Worm (Caenorhabditis elegans) whole organism, L3 larva: ENCODE data around the gene F42A10.6.

Experiments used
- R02D3.7 ChIP-seq: fragments of 150-350 bp; optimal IDR thresholded peaks from 2 replicates; lab custom pipeline; 2014; ENCODE audit warnings: missing biosample characterization, missing genetic modification characterization
- aly-2 ChIP-seq: fragments of 150-350 bp; optimal IDR thresholded peaks from 2 replicates; lab custom pipeline; 2014; ENCODE audit warnings: missing biosample characterization, missing genetic modification characterization
- ama-1 ChIP-seq: fragments of 150-350 bp; optimal IDR thresholded peaks from 2 replicates; lab custom pipeline; 2018
- ceh-16 ChIP-seq: sonication (generic microtip); optimal IDR thresholded peaks from 2 replicates; lab custom pipeline; 2017; ENCODE audit warnings: missing biosample characterization, missing genetic modification characterization
- ceh-28 ChIP-seq: fragments of 150-350 bp; optimal IDR thresholded peaks from 2 replicates; lab custom pipeline; 2014; ENCODE audit warnings: missing biosample characterization, missing genetic modification reagents, missing genetic modification characterization
- ceh-82 ChIP-seq: fragments of 150-350 bp; optimal IDR thresholded peaks from 2 replicates; lab custom pipeline; 2014; ENCODE audit warnings: missing biosample characterization, missing genetic modification characterization
- daf-12 ChIP-seq: fragments of 150-350 bp; optimal IDR thresholded peaks from 2 replicates; lab custom pipeline; 2014; ENCODE audit warnings: missing biosample characterization, missing genetic modification reagents, missing genetic modification characterization
- egl-5 ChIP-seq: fragments of 150-350 bp; optimal IDR thresholded peaks from 2 replicates; lab custom pipeline; 2017; ENCODE audit warnings: missing biosample characterization, missing genetic modification reagents, missing genetic modification characterization, inconsistent platforms
- elt-1 ChIP-seq: fragments of 150-350 bp; optimal IDR thresholded peaks from 2 replicates; lab custom pipeline; 2014; ENCODE audit warnings: missing biosample characterization, missing genetic modification characterization
- elt-2 ChIP-seq: sonication (generic microtip); optimal IDR thresholded peaks from 2 replicates; lab custom pipeline; 2016; ENCODE audit warnings: missing genetic modification reagents, mild to moderate bottlenecking, missing genetic modification characterization, missing compliant biosample characterization
- elt-3 ChIP-seq, 3 experiments: fragments of 150-350 bp in 1 of 3; sonication (generic microtip) in 2 of 3; optimal IDR thresholded peaks; 2 replicates in 2 of 3; 4 replicates in 1 of 3; lab custom pipeline; 2014 to 2017; ENCODE audit warnings: missing biosample characterization in 3 of 3, missing genetic modification characterization in 3 of 3
- eor-1 ChIP-seq, 2 experiments: fragments of 150-350 bp; optimal IDR thresholded peaks; 2 replicates each; lab custom pipeline; 2014 to 2018; ENCODE audit warnings: missing biosample characterization in 2 of 2, missing genetic modification characterization in 2 of 2
- fkh-10 ChIP-seq: sonication (generic microtip); optimal IDR thresholded peaks from 2 replicates; lab custom pipeline; 2017; ENCODE audit warnings: missing biosample characterization, missing genetic modification reagents, missing genetic modification characterization
- fos-1 ChIP-seq: fragments of 150-350 bp; optimal IDR thresholded peaks from 2 replicates; lab custom pipeline; 2014; ENCODE audit warnings: missing biosample characterization, missing genetic modification characterization
- jun-1 ChIP-seq: fragments of 150-350 bp; optimal IDR thresholded peaks from 2 replicates; lab custom pipeline; 2014; ENCODE audit warnings: missing biosample characterization, missing genetic modification reagents, missing genetic modification characterization
- lin-15B ChIP-seq: fragments of 150-350 bp; optimal IDR thresholded peaks from 2 replicates; lab custom pipeline; 2014; ENCODE audit warnings: missing biosample characterization, missing genetic modification characterization
- mdl-1 ChIP-seq: fragments of 150-350 bp; optimal IDR thresholded peaks from 2 replicates; lab custom pipeline; 2014; ENCODE audit warnings: missing biosample characterization, missing genetic modification characterization
- mml-1 ChIP-seq: fragments of 150-350 bp; sonication (generic microtip); optimal IDR thresholded peaks from 3 replicates; lab custom pipeline; 2014; ENCODE audit warnings: missing biosample characterization, missing genetic modification characterization
- nfya-1 ChIP-seq: sonication (generic microtip); optimal IDR thresholded peaks from 2 replicates; lab custom pipeline; 2017; ENCODE audit warnings: missing genetic modification characterization, mild to moderate bottlenecking, missing compliant biosample characterization, antibody characterized with exemption, moderate library complexity; ENCODE audit not compliant: insufficient read depth
- nhr-11 ChIP-seq: fragments of 150-350 bp; optimal IDR thresholded peaks from 2 replicates; lab custom pipeline; 2014; ENCODE audit warnings: missing biosample characterization, missing genetic modification characterization
- nhr-23 ChIP-seq: fragments of 150-350 bp; optimal IDR thresholded peaks from 2 replicates; lab custom pipeline; 2014; ENCODE audit warnings: missing biosample characterization, missing genetic modification reagents, missing genetic modification characterization
- nhr-237 ChIP-seq: fragments of 150-350 bp; optimal IDR thresholded peaks from 2 replicates; lab custom pipeline; 2014; ENCODE audit warnings: missing biosample characterization, missing genetic modification characterization
- nhr-25 ChIP-seq: sonication (generic microtip); optimal IDR thresholded peaks from 2 replicates; lab custom pipeline; 2017; ENCODE audit warnings: missing biosample characterization, missing genetic modification characterization
- nhr-28 ChIP-seq: fragments of 150-350 bp; optimal IDR thresholded peaks from 2 replicates; lab custom pipeline; 2014; ENCODE audit warnings: missing biosample characterization, missing genetic modification characterization
- nhr-43 ChIP-seq: sonication (generic microtip); optimal IDR thresholded peaks from 2 replicates; lab custom pipeline; 2016; ENCODE audit warnings: mild to moderate bottlenecking, missing genetic modification characterization, missing compliant biosample characterization; ENCODE audit not compliant: poor library complexity, severe bottlenecking
- nhr-67 ChIP-seq: fragments of 150-350 bp; optimal IDR thresholded peaks from 2 replicates; lab custom pipeline; 2014; ENCODE audit warnings: missing biosample characterization, missing genetic modification characterization
- nhr-76 ChIP-seq: fragments of 150-350 bp; sonication (generic microtip); optimal IDR thresholded peaks from 5 replicates; lab custom pipeline; 2014; ENCODE audit warnings: missing biosample characterization, missing genetic modification characterization
- pha-4 ChIP-seq: fragments of 150-350 bp; optimal IDR thresholded peaks from 2 replicates; lab custom pipeline; 2014; ENCODE audit warnings: missing biosample characterization, missing genetic modification reagents, missing genetic modification characterization
- pqm-1 ChIP-seq: fragments of 150-350 bp; optimal IDR thresholded peaks from 2 replicates; lab custom pipeline; 2017; ENCODE audit warnings: missing biosample characterization, missing genetic modification characterization, inconsistent platforms
- sea-2 ChIP-seq: fragments of 150-350 bp; sonication (generic microtip); optimal IDR thresholded peaks from 4 replicates; lab custom pipeline; 2014; ENCODE audit warnings: missing biosample characterization, missing genetic modification reagents, missing genetic modification characterization
- snpc-4 ChIP-seq: fragments of 150-350 bp; optimal IDR thresholded peaks from 2 replicates; lab custom pipeline; 2014; ENCODE audit warnings: missing biosample characterization, missing genetic modification characterization
- tbx-2 ChIP-seq: sonication (generic microtip); optimal IDR thresholded peaks from 2 replicates; lab custom pipeline; 2016; ENCODE audit warnings: mild to moderate bottlenecking, missing genetic modification characterization, missing compliant biosample characterization
- zag-1 ChIP-seq: fragments of 150-350 bp; optimal IDR thresholded peaks from 2 replicates; lab custom pipeline; 2014; ENCODE audit warnings: missing biosample characterization, missing genetic modification characterization
- ztf-11 ChIP-seq: fragments of 150-350 bp; optimal IDR thresholded peaks from 2 replicates; lab custom pipeline; 2014; ENCODE audit warnings: missing biosample characterization, missing genetic modification characterization

Gene F42A10.6

DNA sequence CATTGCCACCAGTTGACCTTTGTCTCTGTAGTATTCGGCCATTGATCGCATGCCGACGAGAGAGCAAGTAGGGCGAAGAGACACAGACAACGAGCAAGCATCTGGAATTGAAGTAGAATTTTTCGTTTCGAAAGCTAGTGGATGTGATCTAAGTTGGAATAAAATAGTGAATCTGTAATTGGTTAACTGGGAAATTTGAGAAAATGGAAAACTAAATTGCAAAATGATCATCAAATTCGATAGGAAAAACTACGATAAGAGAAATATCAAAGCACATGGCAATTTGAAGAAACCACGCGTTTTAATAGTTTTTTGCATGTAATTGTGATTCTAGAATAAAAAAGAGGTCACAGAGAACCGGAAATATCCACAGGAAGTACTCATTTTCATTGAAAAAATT lies at the start of gene F42A10.6:
F42A10.6 (minus strand) TSS at position 101 of the 400 bp plus-strand sequence.
- TF ChIP-seq elt-2 (tag; lab: Kevin White, UChicago): peak; percentile 27
- no peak for TF ChIP-seq aly-2 (tag; lab: Kevin White, UChicago)

DNA sequence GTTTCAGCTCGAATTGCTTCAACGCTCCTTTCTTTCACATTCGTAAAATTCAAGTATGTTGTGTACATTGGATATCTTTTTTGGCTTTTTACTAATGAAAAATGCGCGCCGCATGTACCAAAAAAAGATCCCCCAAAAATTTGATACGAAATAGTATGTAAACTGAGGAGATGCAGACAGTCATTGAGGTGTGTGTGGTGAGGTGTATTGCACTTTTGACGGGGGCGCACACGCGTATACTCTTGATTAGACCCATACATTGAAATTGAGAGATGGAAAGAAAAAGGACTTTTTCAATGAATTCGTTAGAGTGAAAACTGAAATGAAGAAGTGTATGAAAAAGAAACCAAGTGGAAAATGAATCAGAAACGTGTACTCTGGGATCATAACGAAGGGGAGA lies 44.7 kb upstream of the F42A10.6 start:
- TF ChIP-seq elt-2 (tag; lab: Kevin White, UChicago) (no peak), egl-5 (no peak), lin-15B (tag; lab: Kevin White, UChicago) (no peak), nhr-43 (tag; lab: Kevin White, UChicago) (no peak), nfya-1 (tag; lab: Kevin White, UChicago) (no peak), R02D3.7 (no peak), daf-12 (tag; lab: Kevin White, UChicago) (no peak), ceh-16 (tag; lab: Kevin White, UChicago) (no peak), pha-4 (no peak), mdl-1 (no peak), jun-1 (tag; lab: Kevin White, UChicago) (no peak), zag-1 (tag; lab: Kevin White, UChicago) (no peak), ama-1 (lab: Kevin White, UChicago) (no peak), aly-2 (tag; lab: Kevin White, UChicago) (no peak), nhr-67 (no peak), tbx-2 (tag; lab: Kevin White, UChicago) (no peak)

DNA sequence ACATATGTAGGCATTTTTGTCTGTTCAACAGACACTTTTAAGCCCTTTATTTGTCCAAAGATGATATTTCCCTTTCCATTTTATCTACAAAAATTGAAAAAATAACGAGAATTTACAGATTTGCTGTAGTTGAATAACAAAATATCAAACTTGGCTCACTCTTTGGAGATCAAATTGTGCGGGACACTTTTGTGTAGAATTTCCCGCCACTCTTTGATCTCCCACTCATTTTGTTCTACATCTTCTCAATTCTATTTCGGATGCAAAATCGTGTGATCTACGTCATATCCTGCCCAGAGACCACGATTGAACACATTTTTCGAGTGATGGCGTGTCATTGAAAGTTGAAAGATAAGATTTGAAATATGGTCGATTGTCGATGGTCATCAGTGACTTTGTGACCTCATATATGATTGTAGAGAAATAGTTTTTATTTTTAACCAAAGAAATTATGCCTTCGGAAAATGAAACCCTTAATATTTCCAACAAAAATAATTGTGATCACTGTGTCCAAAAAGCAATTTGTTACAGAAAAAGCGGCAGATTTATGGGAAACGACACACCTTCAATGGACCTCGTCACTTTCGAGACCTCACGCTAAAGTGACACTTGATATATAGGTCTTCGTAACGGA lies 40.3 kb upstream of the F42A10.6 start, which contains the start of gene hot-4:
hot-4 (plus strand) TSS at position 584 of the 634 bp plus-strand sequence.
- TF ChIP-seq eor-1 (tag; optimal IDR thresholded peaks at IDR 0.05; lab: Kevin White, UChicago) (no peak), nhr-25 (no peak), ztf-11 (tag; lab: Kevin White, UChicago) (no peak), snpc-4 (no peak), ceh-28 (tag; lab: Kevin White, UChicago) (no peak), mml-1 (no peak)
- TF ChIP-seq, all 47 proteins: peak for 0

DNA sequence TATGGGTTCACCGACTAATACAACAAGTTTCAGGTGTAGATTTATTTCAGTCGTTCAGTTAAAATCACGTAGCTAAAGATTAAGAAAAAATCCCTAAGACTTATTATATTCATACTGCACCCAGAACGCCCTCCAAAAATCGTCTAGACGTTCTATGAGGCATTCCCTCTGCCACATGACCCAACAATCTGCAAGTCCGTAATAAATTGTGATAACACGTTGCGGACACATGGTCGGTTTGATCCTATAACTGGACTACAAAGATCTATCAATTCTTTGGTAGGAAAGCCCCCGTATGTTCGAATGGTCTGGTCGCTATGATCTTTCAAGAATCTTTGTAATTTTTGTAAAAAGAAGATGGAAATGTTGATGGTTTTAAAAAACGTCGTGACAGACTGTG lies 39.3 kb upstream of the F42A10.6 start:
- TF ChIP-seq nhr-23 (tag; lab: Kevin White, UChicago) (peak; percentile 36), R02D3.7 (no peak), mdl-1 (peak; percentile 14), nhr-43 (tag; lab: Kevin White, UChicago) (peak; percentile 92), sea-2 (GFP tag; lab: Kevin White, UChicago) (no peak), aly-2 (tag; lab: Kevin White, UChicago) (no peak), lin-15B (tag; lab: Kevin White, UChicago) (no peak), elt-3 (tag; optimal IDR thresholded peaks at IDR 0.05; lab: Kevin White, UChicago) (no peak), pqm-1 (tag; lab: Kevin White, UChicago) (no peak), ama-1 (lab: Kevin White, UChicago) (no peak), fos-1 (tag; lab: Kevin White, UChicago) (no peak), tbx-2 (tag; lab: Kevin White, UChicago) (no peak), fkh-10 (no peak)

DNA sequence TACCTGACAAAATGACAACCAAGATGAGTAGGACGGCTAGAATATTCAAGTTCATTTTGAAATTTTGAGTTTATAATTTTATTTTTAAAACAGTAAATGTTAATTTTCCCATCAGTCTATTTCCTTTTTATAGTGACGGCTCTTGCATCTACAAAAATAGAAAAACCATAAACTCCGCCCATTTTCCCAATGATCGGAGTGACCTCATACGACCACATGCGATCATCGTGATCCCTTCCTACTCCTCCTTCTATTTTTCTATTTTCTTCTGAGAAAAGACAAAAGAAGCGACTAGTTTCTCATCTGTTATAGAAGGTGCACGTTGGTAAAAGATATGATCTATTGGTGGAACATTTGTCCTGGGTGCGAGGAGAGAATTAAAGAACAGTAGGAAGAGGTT lies 38.8 kb upstream of the F42A10.6 start, which contains the start of gene C23G10.11:
C23G10.11 (minus strand) TSS at position 101 of the 400 bp plus-strand sequence.
- TF ChIP-seq pha-4: no peak
- no peak for TF ChIP-seq nhr-25

DNA sequence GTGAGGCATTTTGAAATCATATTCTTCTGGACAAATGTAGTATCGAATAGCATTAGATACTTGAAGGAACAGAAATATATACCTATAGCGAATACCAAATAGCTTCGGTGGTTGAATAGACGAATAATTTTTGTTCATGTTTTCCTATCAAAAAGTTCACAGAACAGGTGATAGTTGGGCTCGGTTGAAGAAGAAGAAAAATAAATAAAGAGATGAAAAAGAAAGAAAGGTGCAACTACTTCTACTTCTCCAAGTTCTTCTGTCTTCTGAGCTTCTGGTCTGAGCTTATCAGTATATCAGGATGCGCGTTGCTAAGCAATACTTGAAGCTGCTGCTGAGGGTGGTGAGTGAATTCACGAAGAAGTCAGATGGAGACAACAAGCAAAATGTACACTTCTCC lies 37.3 kb upstream of the F42A10.6 start, which contains the start of gene C23G10.10:
C23G10.10 (minus strand) TSS at position 101 of the 400 bp plus-strand sequence.
- TF ChIP-seq nhr-11 (tag; lab: Kevin White, UChicago): no peak
- no peak for TF ChIP-seq daf-12 (tag; lab: Kevin White, UChicago)
- no peak for TF ChIP-seq nhr-28 (tag; lab: Kevin White, UChicago)
- no peak for TF ChIP-seq nhr-43 (tag; lab: Kevin White, UChicago)
- TF ChIP-seq ceh-16 (tag; lab: Kevin White, UChicago): no peak
- TF ChIP-seq elt-1 (tag; lab: Kevin White, UChicago): no peak
- no peak for TF ChIP-seq eor-1 (tag; optimal IDR thresholded peaks at IDR 0.05; lab: Kevin White, UChicago)
- no peak for TF ChIP-seq fos-1 (tag; lab: Kevin White, UChicago)
- no peak for TF ChIP-seq ceh-28 (tag; lab: Kevin White, UChicago)
- TF ChIP-seq nhr-237 (tag; lab: Kevin White, UChicago): no peak
- no peak for TF ChIP-seq ceh-82
- no peak for TF ChIP-seq nhr-76 (tag; lab: Kevin White, UChicago)
- TF ChIP-seq R02D3.7: no peak
- TF ChIP-seq aly-2 (tag; lab: Kevin White, UChicago): no peak
